Worm (Caenorhabditis elegans) whole organism, midembryonic: ENCODE measurements around the gene R144.10.

ENCODE experiments used
- cog-1 ChIP-seq: sonication (generic microtip); optimal IDR thresholded peaks from 2 replicates; lab custom pipeline; 2016; ENCODE audit warnings: missing genetic modification characterization, missing compliant biosample characterization
- ztf-29 ChIP-seq: fragments of 200-800 bp; sonication (Bioruptor generic); IDR thresholded peaks from 2 replicates; pipeline ENCODE4 v1.3.6; 2022; ENCODE audit warnings: missing genetic modification reagents, missing genetic modification characterization, missing compliant biosample characterization

DNA sequence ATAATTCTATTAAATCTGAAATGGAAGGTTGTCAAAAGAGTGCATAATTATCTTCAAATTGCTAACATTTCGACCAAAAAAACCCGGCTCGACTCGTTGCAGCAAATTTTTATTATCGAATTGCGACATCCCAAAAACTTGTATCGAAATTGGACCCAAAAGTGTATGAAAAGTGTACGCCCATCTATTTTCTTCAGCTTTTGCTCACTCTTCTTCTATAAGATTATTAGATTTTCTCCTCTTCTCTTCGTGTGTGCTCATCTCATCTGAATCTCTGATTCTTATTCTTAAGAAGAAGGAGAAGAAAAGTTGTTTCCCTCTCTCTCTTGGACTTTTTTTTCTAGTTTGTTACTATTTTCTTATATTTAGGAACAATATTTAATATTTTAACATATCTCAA lies 34.9 kb downstream of the R144.10 start:
- TF ChIP-seq ztf-29 (GFP tag; lab: Robert Waterston, UW) = no peak
- no peak for TF ChIP-seq cog-1 (tag; lab: Kevin White, UChicago)
